Fruit fly (Drosophila melanogaster) whole organism, embryonic: ENCODE data around the gene MED18.
A peak's percentile ranks its signal among the peaks of the same experiment; 100 is the strongest.

Experiments
- Adf1 ChIP-seq: fragments of 200-800 bp; sonication (Bioruptor generic); IDR thresholded peaks from 2 replicates; pipeline ENCODE4 v1.3.6; 2022; ENCODE audit warnings: missing biosample characterization, missing genetic modification characterization
- Asciz ChIP-seq: fragments of 200-800 bp; sonication (Bioruptor generic); optimal IDR thresholded peaks from 2 replicates; lab custom pipeline; 2017; ENCODE audit warnings: missing biosample characterization, mild to moderate bottlenecking, missing genetic modification characterization, missing genetic modification reagents
- Atf3 ChIP-seq: fragments of 200-800 bp; sonication (Bioruptor generic); optimal IDR thresholded peaks from 3 replicates; lab custom pipeline; 2016; ENCODE audit warnings: missing biosample characterization, missing genetic modification characterization
- CG10147 ChIP-seq: fragments of 200-800 bp; sonication (Bioruptor generic); optimal IDR thresholded peaks from 2 replicates; lab custom pipeline; 2019; ENCODE audit warnings: missing biosample characterization, mild to moderate bottlenecking, missing genetic modification characterization, moderate library complexity
- CG10366 ChIP-seq: fragments of 200-800 bp; sonication (Bioruptor generic); IDR thresholded peaks from 2 replicates; pipeline ENCODE4 v1.3.6; 2022; ENCODE audit warnings: missing biosample characterization, missing genetic modification characterization
- CG10565 ChIP-seq: fragments of 200-800 bp; sonication (Bioruptor generic); optimal IDR thresholded peaks from 3 replicates; lab custom pipeline; 2016; ENCODE audit warnings: missing biosample characterization, mild to moderate bottlenecking, missing genetic modification characterization
- CG11085 ChIP-seq: fragments of 200-800 bp; sonication (Bioruptor generic); IDR thresholded peaks from 2 replicates; pipeline ENCODE4 v1.3.6; 2022; ENCODE audit warnings: missing biosample characterization, missing genetic modification characterization
- CG11560 ChIP-seq: fragments of 200-800 bp; sonication (Bioruptor generic); IDR thresholded peaks from 3 replicates; pipeline ENCODE4 v1.3.6; 2022; ENCODE audit warnings: missing biosample characterization, missing genetic modification characterization
- CG14710 ChIP-seq: fragments of 200-800 bp; sonication (Bioruptor generic); optimal IDR thresholded peaks from 3 replicates; lab custom pipeline; 2019; ENCODE audit warnings: missing biosample characterization, mild to moderate bottlenecking, missing genetic modification characterization, moderate library complexity
- CG14860 ChIP-seq: fragments of 200-800 bp; sonication (Bioruptor generic); IDR thresholded peaks from 3 replicates; pipeline ENCODE4 v1.3.6; 2022; ENCODE audit warnings: missing biosample characterization, missing genetic modification characterization; ENCODE audit not compliant: partially characterized antibody
- CG15514 ChIP-seq: fragments of 200-800 bp; sonication (Bioruptor generic); optimal IDR thresholded peaks from 3 replicates; lab custom pipeline; 2017; ENCODE audit warnings: missing biosample characterization, missing genetic modification characterization, mild to moderate bottlenecking, moderate library complexity, missing genetic modification reagents
- CG15696 ChIP-seq: fragments of 200-800 bp; sonication (Bioruptor generic); optimal IDR thresholded peaks from 2 replicates; lab custom pipeline; 2019; ENCODE audit warnings: missing biosample characterization, mild to moderate bottlenecking, missing genetic modification characterization, moderate library complexity
- CG1832 ChIP-seq: fragments of 200-800 bp; sonication (Bioruptor generic); optimal IDR thresholded peaks from 2 replicates; lab custom pipeline; 2017; ENCODE audit warnings: missing biosample characterization, mild to moderate bottlenecking, missing genetic modification characterization, inconsistent platforms
- CG2129 ChIP-seq: fragments of 200-800 bp; sonication (Bioruptor generic); IDR thresholded peaks from 2 replicates; pipeline ENCODE4 v1.3.6; 2022; ENCODE audit warnings: missing biosample characterization, missing genetic modification characterization; ENCODE audit not compliant: partially characterized antibody
- CG3163 ChIP-seq: fragments of 200-800 bp; sonication (Bioruptor generic); optimal IDR thresholded peaks from 3 replicates; lab custom pipeline; 2016; ENCODE audit warnings: missing biosample characterization, missing genetic modification characterization
- CG4360 ChIP-seq: fragments of 200-800 bp; sonication (Bioruptor generic); IDR thresholded peaks from 2 replicates; pipeline ENCODE4 v1.3.6; 2022; ENCODE audit warnings: missing biosample characterization, missing genetic modification characterization
- CG4820 ChIP-seq: fragments of 200-800 bp; sonication (Bioruptor generic); optimal IDR thresholded peaks from 3 replicates; lab custom pipeline; 2016; ENCODE audit warnings: missing biosample characterization, missing genetic modification characterization
- CG6272 ChIP-seq: fragments of 200-800 bp; sonication (Bioruptor generic); IDR thresholded peaks from 2 replicates; pipeline ENCODE4 v1.3.6; 2022; ENCODE audit warnings: missing biosample characterization, missing genetic modification characterization
- CG6813 ChIP-seq: fragments of 200-800 bp; sonication (Bioruptor generic); optimal IDR thresholded peaks from 2 replicates; lab custom pipeline; 2017; ENCODE audit warnings: missing biosample characterization, missing genetic modification characterization, mild to moderate bottlenecking, moderate library complexity, missing genetic modification reagents
- CG8281 ChIP-seq: fragments of 200-800 bp; sonication (Bioruptor generic); optimal IDR thresholded peaks from 2 replicates; lab custom pipeline; 2018; ENCODE audit warnings: missing biosample characterization, mild to moderate bottlenecking, missing genetic modification characterization, moderate library complexity
- CHES-1-like ChIP-seq: fragments of 200-800 bp; sonication (Bioruptor generic); optimal IDR thresholded peaks from 2 replicates; lab custom pipeline; 2016; ENCODE audit warnings: missing biosample characterization, missing genetic modification characterization
- Dek ChIP-seq: fragments of 200-800 bp; sonication (Bioruptor generic); optimal IDR thresholded peaks from 3 replicates; lab custom pipeline; 2019; ENCODE audit warnings: missing biosample characterization, mild to moderate bottlenecking, missing genetic modification characterization, moderate library complexity
- ERR ChIP-seq: fragments of 200-800 bp; sonication (Bioruptor generic); optimal IDR thresholded peaks from 2 replicates; lab custom pipeline; 2016; ENCODE audit warnings: missing biosample characterization, missing genetic modification characterization
- H15 ChIP-seq: fragments of 200-800 bp; sonication (Bioruptor generic); IDR thresholded peaks from 3 replicates; pipeline ENCODE4 v1.3.6; 2022; ENCODE audit warnings: missing biosample characterization, missing genetic modification characterization
- HLH54F ChIP-seq: fragments of 200-800 bp; sonication (Bioruptor generic); optimal IDR thresholded peaks from 3 replicates; lab custom pipeline; 2016; ENCODE audit warnings: missing biosample characterization, missing genetic modification characterization
- HLHmδ ChIP-seq: fragments of 200-800 bp; sonication (Bioruptor generic); optimal IDR thresholded peaks from 2 replicates; lab custom pipeline; 2018; ENCODE audit warnings: missing biosample characterization, mild to moderate bottlenecking, missing genetic modification characterization, moderate library complexity
- Hsf ChIP-seq: fragments of 200-800 bp; sonication (Bioruptor generic); optimal IDR thresholded peaks from 3 replicates; lab custom pipeline; 2016; ENCODE audit warnings: missing biosample characterization, missing genetic modification characterization
- Lhr ChIP-seq: fragments of 200-800 bp; sonication (Bioruptor generic); optimal IDR thresholded peaks from 3 replicates; lab custom pipeline; 2017; ENCODE audit warnings: mild to moderate bottlenecking, missing biosample characterization, missing genetic modification reagents, missing genetic modification characterization
- NC2α ChIP-seq: fragments of 200-800 bp; sonication (Bioruptor generic); optimal IDR thresholded peaks from 2 replicates; lab custom pipeline; 2016; ENCODE audit warnings: missing biosample characterization, missing genetic modification characterization
- NFAT ChIP-seq: fragments of 200-800 bp; sonication (Bioruptor generic); IDR thresholded peaks from 2 replicates; pipeline ENCODE4 v1.3.6; 2022; ENCODE audit warnings: missing biosample characterization, missing genetic modification characterization
- Pdp1 ChIP-seq, 2 experiments: fragments of 200-800 bp; sonication (Bioruptor generic); optimal IDR thresholded peaks; 3 replicates each; lab custom pipeline; 2016; ENCODE audit warnings: missing biosample characterization in 2 of 2, missing genetic modification characterization in 2 of 2, mild to moderate bottlenecking in 1 of 2, moderate library complexity in 1 of 2
- Poxn ChIP-seq: fragments of 200-800 bp; sonication (Bioruptor generic); IDR thresholded peaks from 2 replicates; pipeline ENCODE4 v1.3.6; 2022; ENCODE audit warnings: missing biosample characterization, missing genetic modification characterization
- Rfx ChIP-seq: fragments of 200-800 bp; sonication (Bioruptor generic); IDR thresholded peaks from 2 replicates; pipeline ENCODE4 v1.3.6; 2022; ENCODE audit warnings: missing biosample characterization, missing genetic modification characterization
- Rx ChIP-seq: fragments of 200-800 bp; sonication (Bioruptor generic); IDR thresholded peaks from 2 replicates; pipeline ENCODE4 v1.3.6; 2022; ENCODE audit warnings: missing biosample characterization, missing genetic modification characterization
- Sox100B ChIP-seq: fragments of 200-800 bp; sonication (Bioruptor generic); optimal IDR thresholded peaks from 3 replicates; lab custom pipeline; 2018; ENCODE audit warnings: missing biosample characterization, mild to moderate bottlenecking, missing genetic modification characterization
- ase ChIP-seq: fragments of 200-800 bp; sonication (Bioruptor generic); IDR thresholded peaks from 3 replicates; pipeline ENCODE4 v1.3.6; 2022; ENCODE audit warnings: missing biosample characterization, missing genetic modification characterization
- btn ChIP-seq: fragments of 200-800 bp; sonication (Bioruptor generic); optimal IDR thresholded peaks from 2 replicates; lab custom pipeline; 2016; ENCODE audit warnings: missing biosample characterization, missing genetic modification characterization
- cg ChIP-seq: fragments of 200-800 bp; sonication (Bioruptor generic); optimal IDR thresholded peaks from 3 replicates; lab custom pipeline; 2019; ENCODE audit warnings: missing biosample characterization, mild to moderate bottlenecking, missing genetic modification characterization, moderate library complexity
- da ChIP-seq: fragments of 200-800 bp; sonication (Bioruptor generic); optimal IDR thresholded peaks from 2 replicates; lab custom pipeline; 2016; ENCODE audit warnings: missing biosample characterization, missing genetic modification characterization
- dan ChIP-seq: fragments of 200-800 bp; sonication (Bioruptor generic); IDR thresholded peaks from 2 replicates; pipeline ENCODE4 v1.3.6; 2022; ENCODE audit warnings: missing biosample characterization, missing genetic modification characterization
- danr ChIP-seq: fragments of 200-800 bp; sonication (Bioruptor generic); IDR thresholded peaks from 2 replicates; pipeline ENCODE4 v1.3.6; 2022; ENCODE audit warnings: missing biosample characterization, missing genetic modification characterization
- exex ChIP-seq: fragments of 200-800 bp; sonication (Bioruptor generic); optimal IDR thresholded peaks from 4 replicates; lab custom pipeline; 2018; ENCODE audit warnings: missing biosample characterization, mild to moderate bottlenecking, missing genetic modification characterization, moderate library complexity
- fu2 ChIP-seq: fragments of 200-800 bp; sonication (Bioruptor generic); optimal IDR thresholded peaks from 2 replicates; lab custom pipeline; 2016; ENCODE audit warnings: missing biosample characterization, missing genetic modification characterization
- lab ChIP-seq: fragments of 200-800 bp; sonication (Bioruptor generic); optimal IDR thresholded peaks from 3 replicates; lab custom pipeline; 2017; ENCODE audit warnings: missing biosample characterization, missing genetic modification characterization, mild to moderate bottlenecking, moderate library complexity, missing genetic modification reagents
- nmo ChIP-seq: fragments of 200-800 bp; sonication (Bioruptor generic); optimal IDR thresholded peaks from 2 replicates; lab custom pipeline; 2018; ENCODE audit warnings: missing biosample characterization, mild to moderate bottlenecking, missing genetic modification characterization, moderate library complexity
- org-1 ChIP-seq: fragments of 200-800 bp; sonication (Bioruptor generic); optimal IDR thresholded peaks from 2 replicates; lab custom pipeline; 2017; ENCODE audit warnings: missing biosample characterization, missing genetic modification characterization
- pzg ChIP-seq: fragments of 200-800 bp; sonication (Bioruptor generic); optimal IDR thresholded peaks from 3 replicates; lab custom pipeline; 2018; ENCODE audit warnings: missing biosample characterization, mild to moderate bottlenecking, missing genetic modification characterization, moderate library complexity
- sens ChIP-seq: fragments of 200-800 bp; sonication (Bioruptor generic); peaks from one replicate; lab custom pipeline; 2016; ENCODE audit warnings: missing biosample characterization, missing genetic modification characterization
- sens-2 ChIP-seq: fragments of 200-800 bp; sonication (Bioruptor generic); IDR thresholded peaks from 2 replicates; pipeline ENCODE4 v1.3.6; 2022; ENCODE audit warnings: missing biosample characterization, missing genetic modification characterization
- ttk ChIP-seq: fragments of 200-800 bp; sonication (Bioruptor generic); IDR thresholded peaks from 2 replicates; pipeline ENCODE4 v2.1.2; 2022; ENCODE audit warnings: missing biosample characterization, missing genetic modification characterization
- vfl ChIP-seq: fragments of 200-800 bp; sonication (Bioruptor generic); optimal IDR thresholded peaks from 2 replicates; lab custom pipeline; 2016; ENCODE audit warnings: missing biosample characterization, missing genetic modification characterization
- vvl ChIP-seq: fragments of 200-800 bp; sonication (Bioruptor generic); IDR thresholded peaks from 2 replicates; pipeline ENCODE4 v1.3.6; 2022; ENCODE audit warnings: missing biosample characterization, missing genetic modification characterization

Gene MED18

DNA sequence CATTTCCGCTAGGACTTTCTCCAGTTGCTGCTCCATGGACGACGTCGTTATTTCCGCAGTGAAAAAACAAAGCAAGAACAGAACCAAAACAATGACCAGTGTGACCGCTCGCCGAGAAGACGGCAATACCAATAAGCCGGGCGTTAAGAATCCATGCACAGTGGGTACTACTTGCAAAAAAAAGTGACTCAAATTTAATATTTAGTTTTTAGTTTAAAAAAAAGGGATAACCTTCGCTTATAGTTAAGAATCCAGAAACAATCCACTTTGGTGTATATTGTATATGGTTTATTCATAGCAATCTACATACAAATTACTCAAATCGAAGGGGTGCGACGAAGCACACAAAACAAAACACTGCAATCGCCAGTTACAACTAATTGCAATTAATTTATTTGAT lies 6.8 kb upstream of the MED18 start, which contains the start of gene Lamtor5 (continued):
- TF ChIP-seq CG4820 (GFP tag; lab: Kevin White, UChicago) (peak; percentile 9), exex (tag; lab: Kevin White, UChicago) (no peak), Pdp1 (GFP tag; optimal IDR thresholded peaks at IDR 0.05; lab: Kevin White, UChicago) (peak; percentile 41 to 49), CG10147 (GFP tag; lab: Kevin White, UChicago) (no peak), Lhr (GFP tag; lab: Kevin White, UChicago) (no peak), NC2α (GFP tag; lab: Kevin White, UChicago) (no peak), CG11560 (tag; lab: Robert Waterston, UW) (no peak), btn (GFP tag; lab: Kevin White, UChicago) (no peak), HLHmδ (no peak), Dek (tag; lab: Kevin White, UChicago) (peak; percentile 34), lab (GFP tag; lab: Kevin White, UChicago) (peak; percentile 69), sens-2 (GFP tag; lab: Robert Waterston, UW) (no peak), ttk (GFP tag; lab: Robert Waterston, UW) (no peak), CG15514 (GFP tag; lab: Kevin White, UChicago) (peak; percentile 61), vfl (peak; percentile 49), Rfx (GFP tag; lab: Robert Waterston, UW) (peak; percentile 78), Adf1 (GFP tag; lab: Robert Waterston, UW) (no peak), CG15696 (tag; lab: Kevin White, UChicago) (peak; percentile 15), vvl (GFP tag; lab: Robert Waterston, UW) (0 out of 2 replicates have a peak, but pooled peaks have one; percentile 28), CG4360 (GFP tag; lab: Robert Waterston, UW) (no peak), CG10565 (no peak), CG2129 (no peak), CG3163 (GFP tag; lab: Kevin White, UChicago) (no peak), danr (GFP tag; lab: Robert Waterston, UW) (no peak), CHES-1-like (GFP tag; lab: Kevin White, UChicago) (peak; percentile 29), cg (no peak), CG8281 (tag; lab: Kevin White, UChicago) (no peak), pzg (GFP tag; lab: Kevin White, UChicago) (peak; percentile 55), ERR (GFP tag; lab: Kevin White, UChicago) (no peak), da (GFP tag; lab: Kevin White, UChicago) (no peak), NFAT (GFP tag; lab: Robert Waterston, UW) (no peak; the same call in 1 of the 2 replicates), Sox100B (GFP tag; lab: Kevin White, UChicago) (no peak), Hsf (GFP tag; lab: Kevin White, UChicago) (peak; percentile 32), CG14860 (GFP tag; lab: Robert Waterston, UW) (no peak), Asciz (GFP tag; lab: Kevin White, UChicago) (no peak), CG14710 (tag; lab: Kevin White, UChicago) (peak; percentile 12), CG11085 (GFP tag; lab: Robert Waterston, UW) (no peak), HLH54F (GFP tag; lab: Kevin White, UChicago) (peak; percentile 32), dan (GFP tag; lab: Robert Waterston, UW) (no peak), H15 (GFP tag; lab: Robert Waterston, UW) (no peak), ase (GFP tag; lab: Robert Waterston, UW) (no peak), CG6272 (0 out of 2 replicates have a peak, but pooled peaks have one; percentile 25), Poxn (GFP tag; lab: Robert Waterston, UW) (no peak), sens (peak; percentile 93), CG1832 (no peak), CG6813 (GFP tag; lab: Kevin White, UChicago) (no peak), nmo (GFP tag; lab: Kevin White, UChicago) (peak; percentile 34), fu2 (peak; percentile 14), Atf3 (GFP tag; lab: Kevin White, UChicago) (peak; percentile 16), org-1 (GFP tag; lab: Kevin White, UChicago) (no peak), CG10366 (0 out of 2 replicates have a peak, but pooled peaks have one; percentile 20), Rx (GFP tag; lab: Robert Waterston, UW) (no peak)
